In the genomic region with DNA sequence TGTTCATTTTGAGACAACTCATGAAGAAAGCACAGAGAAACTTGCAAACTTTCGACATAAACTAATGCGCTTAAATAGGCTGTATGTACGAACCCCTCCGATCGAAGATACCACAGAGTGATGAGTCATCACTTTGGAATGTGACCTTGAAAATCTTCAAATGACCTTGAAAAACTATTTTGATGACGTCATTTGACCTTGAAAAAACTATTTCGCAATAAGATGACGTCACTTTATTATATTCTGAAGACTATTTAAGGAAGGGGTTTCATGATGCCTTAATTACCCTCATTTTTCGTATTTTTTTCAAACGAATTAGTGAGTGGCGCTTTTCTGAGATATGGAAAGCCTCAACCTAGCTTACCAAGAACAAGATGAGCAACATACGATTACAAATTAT, we compare ENCODE assay signal across 5 worm cellular contexts.
TF ChIP-seq lines count a peak whose summit lies in the region.

TSS of gene C25F9.2 (plus strand) at position 341 of the 400 bp plus-strand sequence.

TF ChIP-seq in whole organism, L1 larva, 84 proteins besides CTCF, POLR2A, EP300 and RAD21:
- TF ChIP-seq zip-4 (GFP tag; optimal IDR thresholded peaks at IDR 0.05; lab: Kevin White, UChicago) (peak; percentile 13), pax-3 (tag; optimal IDR thresholded peaks at IDR 0.05; lab: Kevin White, UChicago) (no peak)
TF ChIP-seq in whole organism, L1 larva: peak in this region for 1.

TF ChIP-seq in whole organism, L2 larva, 48 proteins besides CTCF, POLR2A, EP300 and RAD21:
- TF ChIP-seq nhr-25 (tag; optimal IDR thresholded peaks at IDR 0.05; lab: Kevin White, UChicago) (peak; percentile 47), ztf-11 (tag; optimal IDR thresholded peaks at IDR 0.05; lab: Kevin White, UChicago) (no peak)

TF ChIP-seq in whole organism, L3 larva, 47 proteins besides CTCF, POLR2A, EP300 and RAD21:
- TF ChIP-seq nhr-25 (tag; optimal IDR thresholded peaks at IDR 0.05; lab: Kevin White, UChicago) (peak; percentile 57), jun-1 (tag; optimal IDR thresholded peaks at IDR 0.05; lab: Kevin White, UChicago) (no peak)

TF ChIP-seq in whole organism, mixed stage, embryonic, 35 proteins besides CTCF, POLR2A, EP300 and RAD21:
- no peak for TF ChIP-seq blmp-1 (tag; optimal IDR thresholded peaks at IDR 0.05; lab: Kevin White, UChicago)
- peak; percentile 99 for TF ChIP-seq zip-8 (tag; optimal IDR thresholded peaks at IDR 0.05; lab: Kevin White, UChicago)

TF ChIP-seq in whole organism, young adult, 124 proteins besides CTCF, POLR2A, EP300 and RAD21:
- TF ChIP-seq ceh-40 (GFP tag; IDR thresholded peaks at IDR 0.05; lab: Robert Waterston, UW) (no peak), atf-7 (tag; optimal IDR thresholded peaks at IDR 0.05; lab: Kevin White, UChicago) (peak; percentile 57), mxl-1 (tag; optimal IDR thresholded peaks at IDR 0.05; lab: Kevin White, UChicago) (no peak)
